Worm (Caenorhabditis elegans): ENCODE measurements around the gene clec-54.
A peak's percentile ranks its signal among the peaks of the same experiment; 100 is the strongest.
"Not testable (repeated sequence)": the region's sequence is repeated elsewhere in the genome, so short reads cannot be mapped to it uniquely, and the experiment has no call there.

Gene clec-54

DNA sequence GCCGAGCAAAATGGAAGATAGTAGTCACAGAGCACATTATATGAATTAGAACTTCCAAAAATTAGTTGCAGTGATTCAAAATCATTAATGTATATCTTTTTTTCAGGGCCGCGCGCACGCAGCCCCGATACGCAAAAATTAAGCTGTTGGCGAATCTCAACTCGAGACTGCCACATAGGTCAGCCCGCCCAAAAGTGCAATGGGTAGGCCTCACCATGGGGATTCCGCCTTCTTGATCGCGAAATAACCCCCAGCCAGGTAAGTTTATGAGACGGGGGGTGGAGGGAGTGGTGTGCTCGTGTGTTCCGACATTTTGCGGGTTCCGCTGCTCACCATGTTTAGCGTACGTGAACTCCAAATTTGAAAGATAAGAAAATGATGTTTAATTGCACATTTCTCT, 13.6 kb upstream of the clec-54 start, which contains the start of gene F08H9.3:
Gene F08H9.3, minus strand, starts transcription at position 252 of the 400 bp plus-strand sequence.
- TF ChIP-seq klf-2 (GFP tag; conservative IDR thresholded peaks at IDR 0.05); tab-1 (GFP tag; IDR thresholded peaks at IDR 0.05); ztf-29 (GFP tag; IDR thresholded peaks at IDR 0.05): not testable (repeated sequence)

ce11 chrV:14464368-14464767, 12.3 kb upstream of the clec-54 start, which contains the start of gene F08H9.4:
F08H9.4 (minus strand) TSS chrV:14464428.
- TF ChIP-seq ztf-29 (GFP tag; IDR thresholded peaks at IDR 0.05) (no peak), T22C8.4 (GFP tag; IDR thresholded peaks at IDR 0.05) (no peak), ztf-23 (GFP tag; IDR thresholded peaks at IDR 0.05) (no peak)

ce11 chrV:14468196-14468874, 8.4 kb upstream of the clec-54 start, which contains the start of gene srz-97:
srz-97 (minus strand) TSS chrV:14468246.
- TF ChIP-seq cog-1 (tag; optimal IDR thresholded peaks at IDR 0.05) (no peak), T22C8.4 (GFP tag; IDR thresholded peaks at IDR 0.05) (no peak), flt-1 (GFP tag; IDR thresholded peaks at IDR 0.05) (0 out of 2 replicates have a peak, but pooled peaks have one; percentile 11), ztf-23 (GFP tag; IDR thresholded peaks at IDR 0.05) (no peak), ztf-29 (GFP tag; IDR thresholded peaks at IDR 0.05) (no peak), tab-1 (GFP tag; IDR thresholded peaks at IDR 0.05) (no peak), med-1 (GFP tag; optimal IDR thresholded peaks at IDR 0.05; ENCODE audit: insufficient read depth) (no peak), ref-1 (GFP tag; conservative IDR thresholded peaks at IDR 0.05) (0 out of 2 replicates have a peak, but pooled peaks have one; percentile 41), klf-2 (GFP tag; conservative IDR thresholded peaks at IDR 0.05) (no peak)

DNA sequence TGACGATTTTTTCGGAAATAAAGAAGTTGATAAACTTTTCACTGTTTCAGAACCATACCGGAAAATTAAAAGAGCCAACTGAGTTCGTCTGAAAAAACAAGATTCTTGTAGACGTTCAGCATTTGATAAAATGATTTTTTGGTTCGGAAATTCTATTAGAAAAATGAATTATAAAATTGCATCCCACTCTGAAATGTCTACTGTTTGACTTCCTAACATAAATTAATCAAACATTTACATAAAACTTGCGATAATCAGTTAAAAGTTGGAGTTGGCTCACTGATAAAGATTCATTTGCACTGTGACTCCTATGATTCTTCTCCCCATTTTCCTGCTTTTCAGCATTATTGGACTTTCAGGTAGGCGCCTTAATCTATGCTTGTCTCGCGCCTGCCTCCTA, 7.8 kb upstream of the clec-54 start, which contains the start of gene clec-57:
Gene clec-57, plus strand, starts transcription at position 301 of the 400 bp plus-strand sequence.
- TF ChIP-seq T22C8.4 (GFP tag; IDR thresholded peaks at IDR 0.05): no peak
- TF ChIP-seq tab-1 (GFP tag; IDR thresholded peaks at IDR 0.05): no peak
- TF ChIP-seq ztf-23 (GFP tag; IDR thresholded peaks at IDR 0.05): no peak
- TF ChIP-seq ztf-29 (GFP tag; IDR thresholded peaks at IDR 0.05): no peak
- no peak for TF ChIP-seq cog-1 (tag; optimal IDR thresholded peaks at IDR 0.05)
- no peak for TF ChIP-seq ref-1 (GFP tag; conservative IDR thresholded peaks at IDR 0.05)
- no peak for TF ChIP-seq klf-2 (GFP tag; conservative IDR thresholded peaks at IDR 0.05)
- no peak for TF ChIP-seq med-1 (GFP tag; optimal IDR thresholded peaks at IDR 0.05; ENCODE audit: insufficient read depth)
- no peak for TF ChIP-seq flt-1 (GFP tag; IDR thresholded peaks at IDR 0.05)

- TF ChIP-seq T22C8.4 (GFP tag; IDR thresholded peaks at IDR 0.05): no peak
- no peak for TF ChIP-seq ztf-23 (GFP tag; IDR thresholded peaks at IDR 0.05)
- no peak for TF ChIP-seq ref-1 (GFP tag; conservative IDR thresholded peaks at IDR 0.05)
- no peak for TF ChIP-seq tab-1 (GFP tag; IDR thresholded peaks at IDR 0.05)
- no peak for TF ChIP-seq flt-1 (GFP tag; IDR thresholded peaks at IDR 0.05)
Observed at ce11 chrV:14472229-14472628, 4.5 kb upstream of the clec-54 start, which contains the start of gene clec-227. clec-227 (plus strand) TSS chrV:14472529.

ce11 chrV:14474099-14474498, 2.6 kb upstream of the clec-54 start, which contains the start of gene clec-56:
clec-56 (plus strand) TSS chrV:14474399.
- TF ChIP-seq tab-1 (GFP tag; IDR thresholded peaks at IDR 0.05) (no peak), cog-1 (tag; optimal IDR thresholded peaks at IDR 0.05) (no peak), ztf-29 (GFP tag; IDR thresholded peaks at IDR 0.05) (no peak), ztf-23 (GFP tag; IDR thresholded peaks at IDR 0.05) (no peak), ref-1 (GFP tag; conservative IDR thresholded peaks at IDR 0.05) (no peak), klf-2 (GFP tag; conservative IDR thresholded peaks at IDR 0.05) (no peak), T22C8.4 (GFP tag; IDR thresholded peaks at IDR 0.05) (no peak), flt-1 (GFP tag; IDR thresholded peaks at IDR 0.05) (no peak), med-1 (GFP tag; optimal IDR thresholded peaks at IDR 0.05; ENCODE audit: insufficient read depth) (no peak)

DNA sequence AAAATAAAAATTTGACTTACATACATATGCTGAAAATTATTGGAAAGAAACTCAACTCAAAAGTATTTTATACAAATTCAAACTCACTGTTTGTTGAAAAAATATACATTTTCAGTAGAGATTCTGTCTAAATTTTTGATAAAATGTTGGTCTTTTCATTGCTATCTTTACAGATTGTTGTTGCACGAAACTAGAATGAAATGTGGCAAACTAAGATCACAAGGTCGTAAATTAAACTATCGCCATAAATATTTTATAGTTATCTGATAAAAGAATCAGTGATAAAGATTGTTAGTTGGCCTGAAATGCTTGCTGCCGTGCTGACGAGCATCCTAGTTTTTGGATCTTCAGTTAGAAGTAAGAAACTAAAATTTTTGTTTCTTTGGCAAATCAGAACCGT, 2.3 kb downstream of the clec-54 start, which contains the start of gene clec-55:
Gene clec-55, plus strand, starts transcription at position 301 of the 400 bp plus-strand sequence.
- no peak for TF ChIP-seq cog-1 (tag; optimal IDR thresholded peaks at IDR 0.05)
- no peak for TF ChIP-seq flt-1 (GFP tag; IDR thresholded peaks at IDR 0.05)
- TF ChIP-seq ref-1 (GFP tag; conservative IDR thresholded peaks at IDR 0.05): no peak
- no peak for TF ChIP-seq ztf-29 (GFP tag; IDR thresholded peaks at IDR 0.05)
- no peak for TF ChIP-seq klf-2 (GFP tag; conservative IDR thresholded peaks at IDR 0.05)
- no peak for TF ChIP-seq ztf-23 (GFP tag; IDR thresholded peaks at IDR 0.05)
- TF ChIP-seq med-1 (GFP tag; optimal IDR thresholded peaks at IDR 0.05; ENCODE audit: insufficient read depth): no peak
- TF ChIP-seq tab-1 (GFP tag; IDR thresholded peaks at IDR 0.05): no peak
- no peak for TF ChIP-seq T22C8.4 (GFP tag; IDR thresholded peaks at IDR 0.05)

- TF ChIP-seq flt-1 (GFP tag; IDR thresholded peaks at IDR 0.05) (no peak), klf-2 (GFP tag; conservative IDR thresholded peaks at IDR 0.05) (no peak), med-1 (GFP tag; optimal IDR thresholded peaks at IDR 0.05; ENCODE audit: insufficient read depth) (no peak), ref-1 (GFP tag; conservative IDR thresholded peaks at IDR 0.05) (no peak), tab-1 (GFP tag; IDR thresholded peaks at IDR 0.05) (no peak), cog-1 (tag; optimal IDR thresholded peaks at IDR 0.05) (no peak), T22C8.4 (GFP tag; IDR thresholded peaks at IDR 0.05) (no peak), ztf-29 (GFP tag; IDR thresholded peaks at IDR 0.05) (no peak), ztf-23 (GFP tag; IDR thresholded peaks at IDR 0.05) (no peak)
Observed at ce11 chrV:14480533-14480932, 3.8 kb downstream of the clec-54 start.

DNA sequence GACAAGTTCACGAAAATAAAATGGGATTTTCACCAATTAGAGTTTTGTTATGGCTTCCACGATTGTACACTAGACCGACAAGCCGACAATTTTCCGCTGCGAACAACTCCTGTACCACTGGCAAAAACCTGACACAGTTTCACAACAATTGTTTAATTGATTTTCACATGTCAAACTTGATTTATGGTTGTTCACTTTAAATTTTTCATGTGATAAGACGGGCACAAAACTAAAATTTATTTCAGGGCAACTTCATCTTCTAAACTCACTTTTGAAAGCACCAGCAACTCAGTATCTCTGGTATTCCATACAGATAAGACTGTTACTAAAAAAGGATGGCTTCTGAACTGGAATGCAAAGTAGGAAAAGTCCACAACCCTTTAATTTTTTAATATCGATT, 4.7 kb downstream of the clec-54 start, which contains the start of gene R02D5.7:
Gene R02D5.7, minus strand, starts transcription at position 101 of the 400 bp plus-strand sequence.
- TF ChIP-seq ztf-29 (GFP tag; IDR thresholded peaks at IDR 0.05) (no peak), med-1 (GFP tag; optimal IDR thresholded peaks at IDR 0.05; ENCODE audit: insufficient read depth) (no peak), ztf-23 (GFP tag; IDR thresholded peaks at IDR 0.05) (no peak), tab-1 (GFP tag; IDR thresholded peaks at IDR 0.05) (no peak), flt-1 (GFP tag; IDR thresholded peaks at IDR 0.05) (no peak), T22C8.4 (GFP tag; IDR thresholded peaks at IDR 0.05) (no peak)

- TF ChIP-seq klf-2 (GFP tag; conservative IDR thresholded peaks at IDR 0.05): no peak
Observed at ce11 chrV:14481987-14482386, 5.3 kb downstream of the clec-54 start, which contains the start of gene R02D5.10. R02D5.10 (plus strand) TSS chrV:14482287.
